Worm (Caenorhabditis elegans): ENCODE results near the gene attf-3.
A peak's percentile ranks its signal among the peaks of the same experiment; 100 is the strongest.
"Not testable (repeated sequence)": the region's sequence is repeated elsewhere in the genome, so short reads cannot be mapped to it uniquely, and the experiment has no call there.

Gene attf-3

ce11 chrIII:114603-115002, 28.4 kb upstream of the attf-3 start, which contains the start of gene C29F9.6:
TSS of gene C29F9.6 (plus strand) at chrIII:114903.
- TF ChIP-seq scrt-1 (GFP tag; IDR thresholded peaks at IDR 0.05): no peak
- no peak for TF ChIP-seq hmg-4 (GFP tag; optimal IDR thresholded peaks at IDR 0.05)
- TF ChIP-seq tbx-11 (GFP tag; IDR thresholded peaks at IDR 0.05): no peak
- no peak for TF ChIP-seq tra-4 (tag; optimal IDR thresholded peaks at IDR 0.05)
- no peak for TF ChIP-seq pes-1 (GFP tag; IDR thresholded peaks at IDR 0.05)

ce11 chrIII:98822-99221, 12.6 kb upstream of the attf-3 start, which contains the start of gene C29F9.9:
TSS of gene C29F9.9 (minus strand) at chrIII:98922.
- TF ChIP-seq ceh-36 (tag; optimal IDR thresholded peaks at IDR 0.05); ceh-13 (GFP tag; optimal IDR thresholded peaks at IDR 0.05); ets-7 (tag; optimal IDR thresholded peaks at IDR 0.05): not testable (repeated sequence)

- not testable (repeated sequence) for TF ChIP-seq hmbx-1 (tag; optimal IDR thresholded peaks at IDR 0.05); B0310.2 (tag; optimal IDR thresholded peaks at IDR 0.05); tbx-11 (GFP tag; IDR thresholded peaks at IDR 0.05)
These were observed 10.8 kb upstream of the attf-3 start, which contains the start of gene C29F9.8 for ce11 chrIII:97018-97417. TSS of gene C29F9.8 (minus strand) at chrIII:97118.

ce11 chrIII:96196-96595, 10.0 kb upstream of the attf-3 start:
- TF ChIP-seq tbx-11 (GFP tag; IDR thresholded peaks at IDR 0.05): no peak
- TF ChIP-seq ceh-13 (GFP tag; optimal IDR thresholded peaks at IDR 0.05): no peak
- TF ChIP-seq F13C5.2 (tag; optimal IDR thresholded peaks at IDR 0.05): no peak
- TF ChIP-seq aly-1 (tag; optimal IDR thresholded peaks at IDR 0.05): no peak
- TF ChIP-seq ama-1 (optimal IDR thresholded peaks at IDR 0.05): no peak
- TF ChIP-seq hmg-4 (GFP tag; optimal IDR thresholded peaks at IDR 0.05): no peak
- no peak for TF ChIP-seq hnd-1 (tag; optimal IDR thresholded peaks at IDR 0.05)
- no peak for TF ChIP-seq tra-4 (tag; optimal IDR thresholded peaks at IDR 0.05)
- TF ChIP-seq scrt-1 (GFP tag; IDR thresholded peaks at IDR 0.05): no peak

- peak; percentile 61 for TF ChIP-seq hmg-4 (GFP tag; optimal IDR thresholded peaks at IDR 0.05)
- no peak for TF ChIP-seq sea-1 (GFP tag; conservative IDR thresholded peaks at IDR 0.05)
These were observed 8.7 kb upstream of the attf-3 start, which contains the start of gene pat-4 for ce11 chrIII:94759-95330. TSS of gene pat-4 (minus strand) at chrIII:94809.

ce11 chrIII:92247-92646, 6.1 kb upstream of the attf-3 start:
- TF ChIP-seq tbx-11 (GFP tag; IDR thresholded peaks at IDR 0.05) (no peak), flt-1 (GFP tag; IDR thresholded peaks at IDR 0.05) (no peak), scrt-1 (GFP tag; IDR thresholded peaks at IDR 0.05) (no peak), tra-4 (tag; optimal IDR thresholded peaks at IDR 0.05) (no peak), tbx-37 (GFP tag; conservative IDR thresholded peaks at IDR 0.05) (no peak), hmbx-1 (tag; optimal IDR thresholded peaks at IDR 0.05) (no peak), hmg-4 (GFP tag; optimal IDR thresholded peaks at IDR 0.05) (no peak), sea-1 (GFP tag; conservative IDR thresholded peaks at IDR 0.05) (no peak), ets-7 (tag; optimal IDR thresholded peaks at IDR 0.05) (no peak), ceh-13 (GFP tag; optimal IDR thresholded peaks at IDR 0.05) (no peak), aly-1 (tag; optimal IDR thresholded peaks at IDR 0.05) (no peak), B0310.2 (tag; optimal IDR thresholded peaks at IDR 0.05) (no peak), F13C5.2 (tag; optimal IDR thresholded peaks at IDR 0.05) (no peak), pes-1 (GFP tag; IDR thresholded peaks at IDR 0.05) (no peak), hnd-1 (tag; optimal IDR thresholded peaks at IDR 0.05) (no peak), ama-1 (optimal IDR thresholded peaks at IDR 0.05) (no peak), ceh-36 (tag; optimal IDR thresholded peaks at IDR 0.05) (no peak)

- TF ChIP-seq ceh-36 (tag; optimal IDR thresholded peaks at IDR 0.05) (peak; percentile 66), hnd-1 (tag; optimal IDR thresholded peaks at IDR 0.05) (no peak), pes-1 (GFP tag; IDR thresholded peaks at IDR 0.05) (peak; percentile 76), tbx-11 (GFP tag; IDR thresholded peaks at IDR 0.05) (no peak), aly-1 (tag; optimal IDR thresholded peaks at IDR 0.05) (no peak), tbx-37 (GFP tag; conservative IDR thresholded peaks at IDR 0.05) (no peak), ets-7 (tag; optimal IDR thresholded peaks at IDR 0.05) (no peak), hmg-4 (GFP tag; optimal IDR thresholded peaks at IDR 0.05) (no peak), ceh-13 (GFP tag; optimal IDR thresholded peaks at IDR 0.05) (no peak), ama-1 (optimal IDR thresholded peaks at IDR 0.05) (peak; percentile 4), B0310.2 (tag; optimal IDR thresholded peaks at IDR 0.05) (no peak), flt-1 (GFP tag; IDR thresholded peaks at IDR 0.05) (peak; percentile 67), scrt-1 (GFP tag; IDR thresholded peaks at IDR 0.05) (no peak), tra-4 (tag; optimal IDR thresholded peaks at IDR 0.05) (peak; percentile 44), hmbx-1 (tag; optimal IDR thresholded peaks at IDR 0.05) (peak; percentile 12), F13C5.2 (tag; optimal IDR thresholded peaks at IDR 0.05) (peak; percentile 52), sea-1 (GFP tag; conservative IDR thresholded peaks at IDR 0.05) (peak; percentile 76)
These were observed 3.0 kb upstream of the attf-3 start for ce11 chrIII:89155-89554.

- no peak for TF ChIP-seq ets-7 (tag; optimal IDR thresholded peaks at IDR 0.05)
- 0 out of 2 replicates have a peak, but pooled peaks have one; percentile 27 for TF ChIP-seq flt-1 (GFP tag; IDR thresholded peaks at IDR 0.05)
- TF ChIP-seq tbx-37 (GFP tag; conservative IDR thresholded peaks at IDR 0.05): 0 out of 2 replicates have a peak, but pooled peaks have one; percentile 15
- TF ChIP-seq ceh-36 (tag; optimal IDR thresholded peaks at IDR 0.05): no peak
- peak; percentile 33 for TF ChIP-seq F13C5.2 (tag; optimal IDR thresholded peaks at IDR 0.05)
- TF ChIP-seq tbx-11 (GFP tag; IDR thresholded peaks at IDR 0.05): no peak
- no peak for TF ChIP-seq hnd-1 (tag; optimal IDR thresholded peaks at IDR 0.05)
These were observed 999 bp upstream of the attf-3 start, which contains the start of the genes F54C4.4 and mrpl-40 for ce11 chrIII:87183-87582. TSS of gene F54C4.4 (minus strand) at chrIII:87381. TSS of gene mrpl-40 (plus strand) at chrIII:87559.
